Fruit fly (Drosophila melanogaster): ENCODE measurements around the gene fd3F.

Gene fd3F

dm6 chrX:3778135-3778951, 23.8 kb upstream of the fd3F start (continued):
- TF ChIP-seq ATbp (GFP tag; optimal IDR thresholded peaks at IDR 0.05) (no peak), CG3163 (GFP tag; optimal IDR thresholded peaks at IDR 0.05) (peak; percentile 49), CG1024 (GFP tag; IDR thresholded peaks at IDR 0.05) (no peak), CG33557 (GFP tag; optimal IDR thresholded peaks at IDR 0.05) (peak; percentile 8), lmd (GFP tag; IDR thresholded peaks at IDR 0.05) (no peak), Hr39 (optimal IDR thresholded peaks at IDR 0.05) (no peak), ato (GFP tag; IDR thresholded peaks at IDR 0.05; ENCODE audit: partially characterized antibody) (no peak), Spps (tag; optimal IDR thresholded peaks at IDR 0.05) (no peak), CG32532 (GFP tag; IDR thresholded peaks at IDR 0.05) (no peak), HLH3B (GFP tag; IDR thresholded peaks at IDR 0.05) (no peak), CG30020 (tag; optimal IDR thresholded peaks at IDR 0.05) (no peak), HHEX (GFP tag; optimal IDR thresholded peaks at IDR 0.05) (no peak), CG3847 (GFP tag; IDR thresholded peaks at IDR 0.05) (no peak), CG1832 (GFP tag; optimal IDR thresholded peaks at IDR 0.05) (no peak), CG12942 (GFP tag; optimal IDR thresholded peaks at IDR 0.05) (no peak), wek (GFP tag; optimal IDR thresholded peaks at IDR 0.05) (no peak), CG11560 (tag; IDR thresholded peaks at IDR 0.05) (no peak), Eip74EF (GFP tag; optimal IDR thresholded peaks at IDR 0.05) (no peak), her (GFP tag; optimal IDR thresholded peaks at IDR 0.05) (no peak), kay (GFP tag; optimal IDR thresholded peaks at IDR 0.05) (no peak), pum (GFP tag; optimal IDR thresholded peaks at IDR 0.05) (no peak), kni (GFP tag; optimal IDR thresholded peaks at IDR 0.05) (peak; percentile 57), MTF-1 (GFP tag; optimal IDR thresholded peaks at IDR 0.05; ENCODE audit: borderline replicate concordance) (no peak), esg (GFP tag; conservative IDR thresholded peaks at IDR 0.05) (no peak), D (optimal IDR thresholded peaks at IDR 0.05) (no peak), D (GFP tag; optimal IDR thresholded peaks at IDR 0.05) (no peak), CG5953 (GFP tag; IDR thresholded peaks at IDR 0.05) (no peak), Hr51 (GFP tag; optimal IDR thresholded peaks at IDR 0.05) (no peak), CG3065 (GFP tag; optimal IDR thresholded peaks at IDR 0.05) (no peak), CG17359 (tag; optimal IDR thresholded peaks at IDR 0.05) (no peak), stwl (tag; optimal IDR thresholded peaks at IDR 0.05) (no peak), Drgx (GFP tag; IDR thresholded peaks at IDR 0.05) (peak; percentile 67), fu2 (GFP tag; optimal IDR thresholded peaks at IDR 0.05) (no peak), CG1529 (GFP tag; optimal IDR thresholded peaks at IDR 0.05) (no peak), CG7372 (GFP tag; IDR thresholded peaks at IDR 0.05) (no peak), vnd (GFP tag; IDR thresholded peaks at IDR 0.05; ENCODE audit: partially characterized antibody) (no peak), HLH54F (GFP tag; optimal IDR thresholded peaks at IDR 0.05) (no peak), z (GFP tag; IDR thresholded peaks at IDR 0.05) (no peak), CG8765 (GFP tag; IDR thresholded peaks at IDR 0.05) (no peak), CG9727 (GFP tag; optimal IDR thresholded peaks at IDR 0.05) (no peak), sisA (GFP tag; IDR thresholded peaks at IDR 0.05) (no peak), CG8281 (tag; optimal IDR thresholded peaks at IDR 0.05) (no peak), CG13287 (GFP tag; IDR thresholded peaks at IDR 0.05; ENCODE audit: partially characterized antibody) (peak; percentile 29; the same call in 1 of the 2 replicates), CG7271 (tag; optimal IDR thresholded peaks at IDR 0.05) (no peak), D19B (GFP tag; optimal IDR thresholded peaks at IDR 0.05) (no peak), gsb-n (tag; optimal IDR thresholded peaks at IDR 0.05) (peak; percentile 55), CG6689 (GFP tag; IDR thresholded peaks at IDR 0.05) (no peak), crc (GFP tag; optimal IDR thresholded peaks at IDR 0.05) (no peak), CG10431 (GFP tag; optimal IDR thresholded peaks at IDR 0.05) (no peak), exex (tag; optimal IDR thresholded peaks at IDR 0.05) (peak; percentile 11)

All from whole organism, embryonic.